Worm (Caenorhabditis elegans): Measurements from ENCODE around the gene T08D10.5.

ce11 chrX:12004925-12005324, 47.6 kb downstream of the T08D10.5 start:
- TF ChIP-seq unc-39 (tag; optimal IDR thresholded peaks at IDR 0.05) (no peak), aly-2 (tag; optimal IDR thresholded peaks at IDR 0.05) (no peak), nfya-1 (tag; optimal IDR thresholded peaks at IDR 0.05; ENCODE audit: insufficient read depth) (no peak), tbx-2 (tag; optimal IDR thresholded peaks at IDR 0.05) (no peak), eor-1 (tag; optimal IDR thresholded peaks at IDR 0.05) (no peak), nhr-76 (tag; optimal IDR thresholded peaks at IDR 0.05) (no peak), lin-15B (tag; optimal IDR thresholded peaks at IDR 0.05) (no peak), sea-2 (GFP tag; optimal IDR thresholded peaks at IDR 0.05) (no peak), mdl-1 (tag; optimal IDR thresholded peaks at IDR 0.05) (no peak), lin-39 (tag; optimal IDR thresholded peaks at IDR 0.05) (no peak), pqm-1 (tag; optimal IDR thresholded peaks at IDR 0.05) (peak; percentile 40)

All from whole organism, L3 larva.